Fruit fly (Drosophila melanogaster) whole organism, embryonic: ENCODE data around the gene CG15170.

ENCODE experiments used
- Ada2b ChIP-seq: fragments of 200-800 bp; sonication (Bioruptor generic); IDR thresholded peaks from 2 replicates; pipeline ENCODE4 v1.3.6; 2022; ENCODE audit warnings: missing biosample characterization, missing genetic modification characterization
- Antp ChIP-seq: fragments of 200-800 bp; sonication (Bioruptor generic); optimal IDR thresholded peaks from 3 replicates; lab custom pipeline; 2016; ENCODE audit warnings: missing biosample characterization, missing genetic modification characterization
- CG10274 ChIP-seq: fragments of 200-800 bp; sonication (Bioruptor generic); optimal IDR thresholded peaks from 3 replicates; lab custom pipeline; 2017; ENCODE audit warnings: missing biosample characterization, mild to moderate bottlenecking, missing genetic modification characterization
- CG10959 ChIP-seq: fragments of 200-800 bp; sonication (Bioruptor generic); IDR thresholded peaks from 2 replicates; pipeline ENCODE4 v1.3.6; 2022; ENCODE audit warnings: missing biosample characterization, missing genetic modification characterization
- CG11085 ChIP-seq: fragments of 200-800 bp; sonication (Bioruptor generic); IDR thresholded peaks from 2 replicates; pipeline ENCODE4 v1.3.6; 2022; ENCODE audit warnings: missing biosample characterization, missing genetic modification characterization
- CG11093 ChIP-seq: fragments of 200-800 bp; sonication (Bioruptor generic); IDR thresholded peaks from 3 replicates; pipeline ENCODE4 v1.3.6; 2022; ENCODE audit warnings: missing biosample characterization, missing genetic modification characterization
- CG11398 ChIP-seq: fragments of 200-800 bp; sonication (Bioruptor generic); optimal IDR thresholded peaks from 2 replicates; lab custom pipeline; 2016; ENCODE audit warnings: missing biosample characterization, missing genetic modification characterization
- CG11723 ChIP-seq: fragments of 200-800 bp; sonication (Bioruptor generic); optimal IDR thresholded peaks from 2 replicates; lab custom pipeline; 2017; ENCODE audit warnings: missing biosample characterization, mild to moderate bottlenecking, missing genetic modification characterization
- CG13123 ChIP-seq: fragments of 200-800 bp; sonication (Bioruptor generic); optimal IDR thresholded peaks from 2 replicates; lab custom pipeline; 2016; ENCODE audit warnings: missing biosample characterization, missing genetic modification characterization
- CG15073 ChIP-seq: fragments of 200-800 bp; sonication (Bioruptor generic); optimal IDR thresholded peaks from 2 replicates; lab custom pipeline; 2016; ENCODE audit warnings: missing biosample characterization, missing genetic modification characterization
- CG15269 ChIP-seq: fragments of 200-800 bp; sonication (Bioruptor generic); optimal IDR thresholded peaks from 2 replicates; lab custom pipeline; 2018; ENCODE audit warnings: missing biosample characterization, mild to moderate bottlenecking, missing genetic modification characterization, moderate library complexity
- CG16779 ChIP-seq: fragments of 200-800 bp; sonication (Bioruptor generic); IDR thresholded peaks from 2 replicates; pipeline ENCODE4 v1.3.6; 2022; ENCODE audit warnings: missing biosample characterization, missing genetic modification characterization
- CG17328 ChIP-seq: fragments of 200-800 bp; sonication (Bioruptor generic); IDR thresholded peaks from 2 replicates; pipeline ENCODE4 v1.3.6; 2022; ENCODE audit warnings: missing biosample characterization, missing genetic modification characterization
- CG17829 ChIP-seq: fragments of 200-800 bp; optimal IDR thresholded peaks from 2 replicates; lab custom pipeline; 2019; ENCODE audit warnings: missing biosample characterization, mild to moderate bottlenecking, missing genetic modification characterization, moderate library complexity
- CG18476 ChIP-seq: fragments of 200-800 bp; sonication (Bioruptor generic); optimal IDR thresholded peaks from 2 replicates; lab custom pipeline; 2016; ENCODE audit warnings: missing biosample characterization, mild to moderate bottlenecking, missing genetic modification characterization
- CG30403 ChIP-seq: fragments of 200-800 bp; sonication (Bioruptor generic); optimal IDR thresholded peaks from 3 replicates; lab custom pipeline; 2016; ENCODE audit warnings: missing biosample characterization, missing genetic modification characterization
- CG30431 ChIP-seq: fragments of 200-800 bp; sonication (Bioruptor generic); optimal IDR thresholded peaks from 2 replicates; lab custom pipeline; 2017; ENCODE audit warnings: missing biosample characterization, missing genetic modification characterization
- CG31224 ChIP-seq: fragments of 200-800 bp; sonication (Bioruptor generic); IDR thresholded peaks from 2 replicates; pipeline ENCODE4 v1.3.6; 2022; ENCODE audit warnings: missing biosample characterization, missing genetic modification characterization
- CG31441 ChIP-seq: fragments of 200-800 bp; sonication (Bioruptor generic); IDR thresholded peaks from 2 replicates; pipeline ENCODE4 v1.3.6; 2022; ENCODE audit warnings: missing biosample characterization, missing genetic modification characterization
- CG3995 ChIP-seq: fragments of 200-800 bp; sonication (Bioruptor generic); optimal IDR thresholded peaks from 3 replicates; lab custom pipeline; 2016; ENCODE audit warnings: missing biosample characterization, missing genetic modification characterization
- CG43689 ChIP-seq: fragments of 200-800 bp; sonication (Bioruptor generic); IDR thresholded peaks from 2 replicates; pipeline ENCODE4 v1.3.6; 2022; ENCODE audit warnings: missing biosample characterization, missing genetic modification characterization
- CG4707 ChIP-seq: fragments of 200-800 bp; sonication (Bioruptor generic); optimal IDR thresholded peaks from 2 replicates; lab custom pipeline; 2018; ENCODE audit warnings: missing biosample characterization, mild to moderate bottlenecking, missing genetic modification characterization, moderate library complexity
- CG4730 ChIP-seq: fragments of 200-800 bp; sonication (Bioruptor generic); IDR thresholded peaks from 2 replicates; pipeline ENCODE4 v1.3.6; 2022; ENCODE audit warnings: missing biosample characterization, missing genetic modification characterization
- CG4820 ChIP-seq: fragments of 200-800 bp; sonication (Bioruptor generic); optimal IDR thresholded peaks from 3 replicates; lab custom pipeline; 2016; ENCODE audit warnings: missing biosample characterization, missing genetic modification characterization
- CG6813 ChIP-seq: fragments of 200-800 bp; sonication (Bioruptor generic); optimal IDR thresholded peaks from 2 replicates; lab custom pipeline; 2017; ENCODE audit warnings: missing biosample characterization, missing genetic modification characterization, mild to moderate bottlenecking, moderate library complexity, missing genetic modification reagents
- CG6854 ChIP-seq: fragments of 200-800 bp; sonication (Bioruptor generic); optimal IDR thresholded peaks from 3 replicates; lab custom pipeline; 2017; ENCODE audit warnings: missing biosample characterization, mild to moderate bottlenecking, missing genetic modification characterization
- CG7372 ChIP-seq: fragments of 200-800 bp; sonication (Bioruptor generic); IDR thresholded peaks from 2 replicates; pipeline ENCODE4 v1.3.6; 2022; ENCODE audit warnings: missing biosample characterization, missing genetic modification characterization
- CG8478 ChIP-seq: fragments of >200 bp; optimal IDR thresholded peaks from 2 replicates; lab custom pipeline; 2018
- CHES-1-like ChIP-seq: fragments of 200-800 bp; sonication (Bioruptor generic); optimal IDR thresholded peaks from 2 replicates; lab custom pipeline; 2016; ENCODE audit warnings: missing biosample characterization, missing genetic modification characterization
- D19B ChIP-seq: fragments of 200-800 bp; sonication (Bioruptor generic); optimal IDR thresholded peaks from 2 replicates; lab custom pipeline; 2017; ENCODE audit warnings: missing biosample characterization, mild to moderate bottlenecking, missing genetic modification characterization
- Hand ChIP-seq: fragments of 200-800 bp; sonication (Bioruptor generic); optimal IDR thresholded peaks from 2 replicates; lab custom pipeline; 2017; ENCODE audit warnings: mild to moderate bottlenecking, missing biosample characterization, missing genetic modification reagents, missing genetic modification characterization
- Hsf ChIP-seq: fragments of 200-800 bp; sonication (Bioruptor generic); optimal IDR thresholded peaks from 3 replicates; lab custom pipeline; 2016; ENCODE audit warnings: missing biosample characterization, missing genetic modification characterization
- Mes4 ChIP-seq: fragments of 200-800 bp; sonication (Bioruptor generic); optimal IDR thresholded peaks from 2 replicates; lab custom pipeline; 2016; ENCODE audit warnings: missing biosample characterization, missing genetic modification characterization
- Mrtf ChIP-seq: fragments of 200-800 bp; sonication (Bioruptor generic); IDR thresholded peaks from 3 replicates; pipeline ENCODE4 v1.3.6; 2022; ENCODE audit warnings: missing biosample characterization, missing genetic modification characterization
- Myb ChIP-seq: fragments of 200-800 bp; sonication (Bioruptor generic); optimal IDR thresholded peaks from 2 replicates; lab custom pipeline; 2016; ENCODE audit warnings: missing biosample characterization, missing genetic modification characterization
- Oaz ChIP-seq: fragments of 200-800 bp; sonication (Bioruptor generic); IDR thresholded peaks from 2 replicates; pipeline ENCODE4 v1.3.6; 2022; ENCODE audit warnings: missing biosample characterization, missing genetic modification characterization
- Oli ChIP-seq: fragments of 200-800 bp; sonication (Bioruptor generic); optimal IDR thresholded peaks from 2 replicates; lab custom pipeline; 2018; ENCODE audit warnings: missing biosample characterization, mild to moderate bottlenecking, missing genetic modification characterization, moderate library complexity
- ac ChIP-seq: fragments of 200-800 bp; sonication (Bioruptor generic); optimal IDR thresholded peaks from 3 replicates; lab custom pipeline; 2017; ENCODE audit warnings: missing biosample characterization, mild to moderate bottlenecking, missing genetic modification characterization
- da ChIP-seq: fragments of 200-800 bp; sonication (Bioruptor generic); optimal IDR thresholded peaks from 2 replicates; lab custom pipeline; 2016; ENCODE audit warnings: missing biosample characterization, missing genetic modification characterization
- dmrt11E ChIP-seq: fragments of 200-800 bp; sonication (Bioruptor generic); optimal IDR thresholded peaks from 3 replicates; lab custom pipeline; 2018; ENCODE audit warnings: missing biosample characterization, mild to moderate bottlenecking, missing genetic modification characterization, moderate library complexity
- dysf ChIP-seq: fragments of 200-800 bp; sonication (Bioruptor generic); IDR thresholded peaks from 3 replicates; pipeline ENCODE4 v1.3.6; 2022; ENCODE audit warnings: missing biosample characterization, missing genetic modification characterization
- gce ChIP-seq: fragments of 200-800 bp; sonication (Bioruptor generic); IDR thresholded peaks from 3 replicates; pipeline ENCODE4 v1.3.6; 2022; ENCODE audit warnings: missing biosample characterization, missing genetic modification characterization
- gfzf ChIP-seq: fragments of 200-800 bp; sonication (Bioruptor generic); optimal IDR thresholded peaks from 2 replicates; lab custom pipeline; 2016; ENCODE audit warnings: missing biosample characterization, mild to moderate bottlenecking, missing genetic modification characterization, moderate library complexity
- kay ChIP-seq: fragments of 200-800 bp; sonication (Bioruptor generic); optimal IDR thresholded peaks from 2 replicates; lab custom pipeline; 2016; ENCODE audit warnings: missing biosample characterization, missing genetic modification characterization
- p53 ChIP-seq: fragments of 200-800 bp; sonication (Bioruptor generic); optimal IDR thresholded peaks from 2 replicates; lab custom pipeline; 2016; ENCODE audit warnings: missing biosample characterization, missing genetic modification characterization
- prd ChIP-seq, 3 experiments: fragments of >200 bp in 2 of 3; fragments of 200-800 bp in 1 of 3; sonication (Bioruptor generic) in 1 of 3; optimal IDR thresholded peaks in 2 of 3; IDR thresholded peaks in 1 of 3; 2 replicates in 2 of 3; 3 replicates in 1 of 3; pipeline versions ENCODE4 v1.3.6 to Lab custom; 2017 to 2022; ENCODE audit warnings: missing biosample characterization in 1 of 3, missing genetic modification characterization in 1 of 3
- psq ChIP-seq: fragments of 200-800 bp; sonication (Bioruptor generic); optimal IDR thresholded peaks from 2 replicates; lab custom pipeline; 2017; ENCODE audit warnings: missing biosample characterization, missing genetic modification characterization
- pum ChIP-seq: fragments of 200-800 bp; sonication (Bioruptor generic); optimal IDR thresholded peaks from 2 replicates; lab custom pipeline; 2016; ENCODE audit warnings: missing biosample characterization, missing genetic modification characterization
- run ChIP-seq: fragments of 200-800 bp; sonication (Bioruptor generic); optimal IDR thresholded peaks from 3 replicates; lab custom pipeline; 2018; ENCODE audit warnings: missing biosample characterization, mild to moderate bottlenecking, missing genetic modification characterization
- sqz ChIP-seq: fragments of 200-800 bp; sonication (Bioruptor generic); optimal IDR thresholded peaks from 3 replicates; lab custom pipeline; 2018; ENCODE audit warnings: missing biosample characterization, mild to moderate bottlenecking, missing genetic modification characterization
- unpg ChIP-seq: fragments of 200-800 bp; sonication (Bioruptor generic); optimal IDR thresholded peaks from 3 replicates; lab custom pipeline; 2018; ENCODE audit warnings: missing biosample characterization, mild to moderate bottlenecking, missing genetic modification characterization, moderate library complexity

CG15170 gene

DNA sequence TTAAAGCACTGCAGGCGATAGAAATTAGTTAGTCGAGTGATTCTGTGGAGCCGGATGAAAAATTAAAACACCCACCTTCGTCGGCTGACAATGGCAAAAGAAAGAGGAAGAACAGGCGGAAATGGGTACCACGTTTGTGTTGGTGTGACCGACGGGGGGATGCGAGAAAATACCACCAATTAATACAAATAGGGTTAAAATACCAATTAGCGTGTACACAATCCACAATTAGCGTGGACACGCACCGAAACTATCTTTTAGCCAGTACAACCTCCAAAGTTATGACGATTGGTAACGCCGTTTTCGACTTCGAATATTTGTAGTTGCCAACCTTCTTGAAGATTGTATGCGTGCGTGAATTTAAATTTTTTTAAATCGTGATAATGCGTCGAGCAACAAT lies 19.1 kb upstream of the CG15170 start, which contains the start of gene RpL30 (continued):
- peak; percentile 96 for TF ChIP-seq CG6813 (GFP tag; lab: Kevin White, UChicago)
- peak; percentile 86 for TF ChIP-seq ac
- peak; percentile 92 for TF ChIP-seq CG17328 (GFP tag; lab: Robert Waterston, UW)
- peak; percentile 91 for TF ChIP-seq Hand (GFP tag; lab: Kevin White, UChicago)
- peak; percentile 57; the same call in 2 of the 3 replicates for TF ChIP-seq Mrtf
- TF ChIP-seq CG7372: peak; percentile 43; the same call in 1 of the 2 replicates
- TF ChIP-seq da: peak; percentile 88
- TF ChIP-seq D19B (GFP tag; lab: Kevin White, UChicago): peak; percentile 42
- peak; percentile 91 for TF ChIP-seq CG16779 (GFP tag; lab: Robert Waterston, UW)
- TF ChIP-seq CHES-1-like (GFP tag; lab: Kevin White, UChicago): peak; percentile 96
- peak; percentile 65 for TF ChIP-seq Oli (tag; lab: Kevin White, UChicago)
- TF ChIP-seq CG4707 (GFP tag; lab: Kevin White, UChicago): peak; percentile 94
- peak; percentile 94 for TF ChIP-seq gce (GFP tag; lab: Robert Waterston, UW)
- peak; percentile 90 for TF ChIP-seq unpg (GFP tag; lab: Kevin White, UChicago)
- peak; percentile 65 for TF ChIP-seq CG8478
- TF ChIP-seq CG11723: peak; percentile 89
- peak; percentile 98 for TF ChIP-seq Mes4 (GFP tag; lab: Kevin White, UChicago)
- TF ChIP-seq pum (GFP tag; lab: Kevin White, UChicago): peak; percentile 80
- TF ChIP-seq CG11085 (GFP tag; lab: Robert Waterston, UW): peak; percentile 73; the same call in 1 of the 2 replicates
- peak; percentile 82 for TF ChIP-seq CG13123 (GFP tag; lab: Kevin White, UChicago)
- peak; percentile 50 for TF ChIP-seq CG18476 (GFP tag; lab: Kevin White, UChicago)
- no peak for TF ChIP-seq CG11093 (GFP tag; lab: Robert Waterston, UW)
- TF ChIP-seq Ada2b (GFP tag; lab: Robert Waterston, UW): peak; percentile 69
- TF ChIP-seq CG31441 (GFP tag; lab: Robert Waterston, UW): peak; percentile 90
- TF ChIP-seq p53 (GFP tag; lab: Kevin White, UChicago): peak; percentile 93
- TF ChIP-seq Myb (GFP tag; lab: Kevin White, UChicago): peak; percentile 89
- peak; percentile 55; the same call in 1 of the 2 replicates for TF ChIP-seq CG43689 (GFP tag; lab: Robert Waterston, UW)
- TF ChIP-seq CG30403 (GFP tag; lab: Kevin White, UChicago): peak; percentile 72
- TF ChIP-seq kay (GFP tag; lab: Kevin White, UChicago): peak; percentile 59
- TF ChIP-seq Antp (GFP tag; lab: Kevin White, UChicago): peak; percentile 79
- TF ChIP-seq prd (optimal IDR thresholded peaks at IDR 0.05; lab: Kevin White, UChicago): no peak
- peak; percentile 71 for TF ChIP-seq prd (GFP tag; IDR thresholded peaks at IDR 0.05; lab: Robert Waterston, UW)
- TF ChIP-seq psq (GFP tag; lab: Kevin White, UChicago): peak; percentile 79
- TF ChIP-seq CG3995 (GFP tag; lab: Kevin White, UChicago): peak; percentile 74
- TF ChIP-seq gfzf: peak; percentile 100
- peak; percentile 88 for TF ChIP-seq Hsf (GFP tag; lab: Kevin White, UChicago)
- peak; percentile 90 for TF ChIP-seq CG17829 (tag; lab: Kevin White, UChicago)
- TF ChIP-seq sqz (GFP tag; lab: Kevin White, UChicago): peak; percentile 87
- peak; percentile 79 for TF ChIP-seq CG15269
- peak; percentile 79 for TF ChIP-seq CG30431
- TF ChIP-seq CG31224 (GFP tag; lab: Robert Waterston, UW): peak; percentile 77
- TF ChIP-seq CG6854 (GFP tag; lab: Kevin White, UChicago): peak; percentile 95
- peak; percentile 84 for TF ChIP-seq run (tag; lab: Kevin White, UChicago)
- no peak for TF ChIP-seq CG15073 (GFP tag; lab: Kevin White, UChicago)
- peak; percentile 94 for TF ChIP-seq CG11398 (GFP tag; lab: Kevin White, UChicago)
- TF ChIP-seq CG4730 (GFP tag; lab: Robert Waterston, UW): peak; percentile 17; the same call in 1 of the 2 replicates
- peak; percentile 79 for TF ChIP-seq dmrt11E
- peak; percentile 84 for TF ChIP-seq dysf
- TF ChIP-seq CG10959 (GFP tag; lab: Robert Waterston, UW): peak; percentile 75
- TF ChIP-seq CG4820 (GFP tag; lab: Kevin White, UChicago): peak; percentile 74
- TF ChIP-seq CG10274 (GFP tag; lab: Kevin White, UChicago): peak; percentile 79
- peak; percentile 73 for TF ChIP-seq Oaz (GFP tag; lab: Robert Waterston, UW)
